Worm (Caenorhabditis elegans): Measurements from ENCODE around the gene D2007.1.

Gene D2007.1

DNA sequence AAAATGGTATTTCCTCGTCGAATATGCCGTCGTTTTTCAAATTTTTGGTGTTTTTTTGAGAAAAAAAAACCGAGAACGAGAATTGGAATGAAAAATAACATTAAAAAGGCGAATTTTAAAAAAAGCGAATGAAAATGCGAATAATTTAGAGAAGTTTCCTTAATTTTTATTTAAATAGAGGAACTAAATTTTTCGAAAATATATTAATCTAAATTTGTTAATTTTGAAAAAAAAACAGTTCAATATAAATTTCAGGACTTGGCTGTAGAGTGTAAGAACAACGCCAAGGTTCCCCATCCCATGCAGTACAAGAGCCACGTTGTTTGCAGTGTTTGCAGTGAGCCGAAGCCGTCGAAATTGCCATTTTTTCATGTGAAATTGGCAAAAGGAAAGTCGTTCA lies 35.2 kb downstream of the D2007.1 start, which contains the start of gene C50C3.19:
Gene C50C3.19, plus strand, starts transcription at position 301 of the 400 bp plus-strand sequence.
- TF ChIP-seq snpc-4 (tag; optimal IDR thresholded peaks at IDR 0.05) = no peak
- no peak for TF ChIP-seq mxl-2 (GFP tag; conservative IDR thresholded peaks at IDR 0.05)
- TF ChIP-seq daf-8 (GFP tag; IDR thresholded peaks at IDR 0.05) = no peak
- TF ChIP-seq lin-15B (tag; optimal IDR thresholded peaks at IDR 0.05) = no peak
- TF ChIP-seq mxl-3 (GFP tag; optimal IDR thresholded peaks at IDR 0.05) = no peak
- no peak for TF ChIP-seq lin-38 (GFP tag; IDR thresholded peaks at IDR 0.05)
- TF ChIP-seq unc-62 (GFP tag; optimal IDR thresholded peaks at IDR 0.05 in 1 of 2) = no peak
- TF ChIP-seq unc-62 (tag; optimal IDR thresholded peaks at IDR 0.05) = no peak
- TF ChIP-seq Y5F2A.4 (GFP tag; optimal IDR thresholded peaks at IDR 0.05) = no peak
- TF ChIP-seq aha-1 (tag) = no peak
- TF ChIP-seq F10B5.3 (tag; optimal IDR thresholded peaks at IDR 0.05) = no peak
- no peak for TF ChIP-seq vab-7 (GFP tag; IDR thresholded peaks at IDR 0.05)
- TF ChIP-seq ztf-7 (tag; optimal IDR thresholded peaks at IDR 0.05) = no peak

DNA sequence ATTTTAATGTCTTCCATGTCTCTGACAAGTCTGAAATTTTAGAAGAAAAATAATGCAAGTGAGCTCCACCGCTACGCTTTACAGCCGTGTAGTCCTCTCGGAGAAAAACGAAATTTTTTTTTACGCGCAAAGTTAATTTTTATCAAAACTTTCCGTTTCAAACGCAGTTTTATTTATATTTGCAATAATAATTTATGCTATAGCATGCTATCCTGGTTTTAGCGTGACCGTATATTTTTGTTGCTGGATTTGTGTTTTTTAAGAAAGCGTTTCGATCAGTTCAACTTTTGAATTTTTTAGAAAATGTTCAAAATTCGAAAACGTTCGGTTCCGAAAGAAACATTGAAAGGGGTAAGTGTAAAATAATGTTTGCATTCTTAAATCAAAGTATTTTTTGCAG lies 36.4 kb downstream of the D2007.1 start, which contains the start of gene C50C3.1:
Gene C50C3.1, plus strand, starts transcription at position 301 of the 400 bp plus-strand sequence.
- no peak for TF ChIP-seq ces-1 (GFP tag; optimal IDR thresholded peaks at IDR 0.05)
- TF ChIP-seq mes-2 (tag; optimal IDR thresholded peaks at IDR 0.05; ENCODE audit: poor library complexity, severe bottlenecking) = no peak
- no peak for TF ChIP-seq unc-130 (GFP tag; optimal IDR thresholded peaks at IDR 0.05)
- no peak for TF ChIP-seq F10B5.3 (tag; optimal IDR thresholded peaks at IDR 0.05)
- TF ChIP-seq egl-27 (tag; optimal IDR thresholded peaks at IDR 0.05) = no peak
- no peak for TF ChIP-seq daf-19 (GFP tag; conservative IDR thresholded peaks at IDR 0.05)
- TF ChIP-seq zag-1 (tag; optimal IDR thresholded peaks at IDR 0.05) = no peak
- no peak for TF ChIP-seq lin-1 (GFP tag; IDR thresholded peaks at IDR 0.05)
- TF ChIP-seq F26F4.8 (GFP tag; conservative IDR thresholded peaks at IDR 0.05) = no peak
- no peak for TF ChIP-seq dmd-9 (GFP tag; IDR thresholded peaks at IDR 0.05)

DNA sequence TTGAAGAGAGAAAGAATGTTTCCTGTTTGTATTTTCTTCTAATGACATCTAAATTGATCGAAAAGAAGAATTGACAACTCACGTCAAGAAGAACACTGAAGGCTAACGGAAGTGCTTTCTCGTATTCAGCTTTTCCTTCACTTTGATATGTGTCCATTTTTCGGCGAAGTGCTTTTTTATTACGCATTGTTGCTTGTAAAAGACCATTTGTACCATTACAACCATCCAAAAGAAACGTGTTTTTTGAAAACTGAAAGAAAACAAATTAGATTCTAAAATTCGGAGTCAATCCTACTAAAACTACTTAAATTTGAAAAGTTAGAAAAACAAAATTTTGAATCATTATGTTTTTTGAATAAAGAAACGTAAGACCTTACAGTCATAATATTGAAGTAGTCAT lies 43.8 kb downstream of the D2007.1 start:
- TF ChIP-seq aha-1 (tag) (peak; percentile 49), unc-62 (GFP tag; optimal IDR thresholded peaks at IDR 0.05 in 1 of 2) (peak in 1 of 2 experiments; percentile 93), unc-62 (tag; optimal IDR thresholded peaks at IDR 0.05) (no peak), pha-4 (GFP tag; IDR thresholded peaks at IDR 0.05) (no peak), pha-4 (tag; optimal IDR thresholded peaks at IDR 0.05) (no peak)

DNA sequence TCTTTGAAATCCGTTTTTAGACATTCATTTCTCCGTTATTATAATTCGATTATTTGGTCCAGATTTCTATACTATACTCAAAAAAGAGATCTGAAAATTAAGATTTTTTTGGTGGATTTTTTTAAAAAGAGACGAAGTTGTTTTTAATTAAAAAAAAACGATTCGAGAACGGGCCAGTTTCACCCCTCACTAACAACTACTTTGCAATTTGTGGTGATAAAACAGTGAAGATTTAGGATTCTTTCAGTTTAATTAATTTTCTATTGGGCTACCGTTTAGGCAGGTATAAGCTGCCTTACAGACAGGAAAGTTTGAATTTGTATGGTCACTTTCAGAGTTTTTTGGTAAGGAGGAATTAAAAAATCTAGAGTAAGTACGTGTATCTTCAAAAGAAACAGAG lies 45.9 kb downstream of the D2007.1 start, which contains the start of gene unc-36:
Gene unc-36, minus strand, starts transcription at position 101 of the 400 bp plus-strand sequence.
- TF ChIP-seq hlh-11 (tag; optimal IDR thresholded peaks at IDR 0.05) (no peak), tra-1 (GFP tag; IDR thresholded peaks at IDR 0.05) (no peak), daf-19 (GFP tag; conservative IDR thresholded peaks at IDR 0.05) (no peak)

DNA sequence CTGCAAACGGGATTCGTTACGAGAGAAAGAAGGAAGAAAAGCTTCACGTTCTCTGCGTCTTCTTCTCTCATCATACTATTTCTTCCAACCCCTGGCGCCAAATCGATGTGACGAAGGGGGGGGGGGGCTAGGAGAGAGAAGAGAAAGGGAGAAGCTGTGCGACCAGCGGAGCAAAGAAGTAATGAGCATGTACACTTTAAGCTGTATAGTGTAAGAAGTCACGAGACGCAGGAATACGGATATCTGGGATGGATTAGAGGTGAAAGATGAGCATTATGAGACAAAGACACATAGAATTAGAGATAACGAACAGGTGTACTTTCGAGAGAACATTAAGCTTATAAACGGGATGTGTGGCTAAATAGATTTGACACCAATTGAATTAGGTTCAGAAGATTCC lies 46.5 kb downstream of the D2007.1 start:
- TF ChIP-seq fkh-10 (GFP tag; optimal IDR thresholded peaks at IDR 0.05) = peak; percentile 45
- no peak for TF ChIP-seq aha-1 (tag)
- TF ChIP-seq ctbp-1 (GFP tag; IDR thresholded peaks at IDR 0.05) = peak; percentile 28; the same call in 1 of the 2 replicates
- 0 out of 2 replicates have a peak, but pooled peaks have one; percentile 35 for TF ChIP-seq vab-7 (GFP tag; IDR thresholded peaks at IDR 0.05)
- no peak for TF ChIP-seq dve-1 (tag; optimal IDR thresholded peaks at IDR 0.05; ENCODE audit: insufficient read depth)
- 0 out of 2 replicates have a peak, but pooled peaks have one; percentile 8 for TF ChIP-seq dmd-6 (GFP tag; IDR thresholded peaks at IDR 0.05)
- TF ChIP-seq ces-1 (GFP tag; optimal IDR thresholded peaks at IDR 0.05) = no peak
- peak; percentile 45 for TF ChIP-seq nhr-11 (tag; optimal IDR thresholded peaks at IDR 0.05)
- no peak for TF ChIP-seq ama-1 (optimal IDR thresholded peaks at IDR 0.05)
- TF ChIP-seq dpl-1 (GFP tag; optimal IDR thresholded peaks at IDR 0.05) = peak; percentile 6
- TF ChIP-seq ceh-82 (tag; optimal IDR thresholded peaks at IDR 0.05) = no peak
- peak; percentile 66 for TF ChIP-seq hlh-30 (tag; optimal IDR thresholded peaks at IDR 0.05; ENCODE audit: insufficient read depth)
- no peak for TF ChIP-seq nhr-48 (tag; optimal IDR thresholded peaks at IDR 0.05)
- no peak for TF ChIP-seq ceh-44 (GFP tag; IDR thresholded peaks at IDR 0.05)
- no peak for TF ChIP-seq daf-19 (GFP tag; conservative IDR thresholded peaks at IDR 0.05)
- peak; percentile 22 for TF ChIP-seq ceh-28 (tag; optimal IDR thresholded peaks at IDR 0.05)
- TF ChIP-seq zfp-3 (GFP tag; conservative IDR thresholded peaks at IDR 0.05) = no peak
- TF ChIP-seq unc-62 (GFP tag; optimal IDR thresholded peaks at IDR 0.05 in 1 of 2) = peak in 1 of 2 experiments; percentile 28
- no peak for TF ChIP-seq unc-62 (tag; optimal IDR thresholded peaks at IDR 0.05)
- TF ChIP-seq attf-4 (tag; optimal IDR thresholded peaks at IDR 0.05) = no peak
- peak; percentile 63 for TF ChIP-seq rbr-2 (tag; optimal IDR thresholded peaks at IDR 0.05)
- TF ChIP-seq hlh-11 (tag; optimal IDR thresholded peaks at IDR 0.05) = no peak
- TF ChIP-seq ceh-20 (GFP tag; IDR thresholded peaks at IDR 0.05) = 0 out of 2 replicates have a peak, but pooled peaks have one; percentile 10
- no peak for TF ChIP-seq daf-16 (GFP tag; optimal IDR thresholded peaks at IDR 0.05)
- no peak for TF ChIP-seq daf-16 (tag; optimal IDR thresholded peaks at IDR 0.05)
- TF ChIP-seq F10B5.3 (tag; optimal IDR thresholded peaks at IDR 0.05) = no peak

Measured in whole organism, L4 larva.